Fruit fly (Drosophila melanogaster): Measurements from ENCODE around the gene CG2061.
A peak's percentile ranks its signal among the peaks of the same experiment; 100 is the strongest.

Gene CG2061

DNA sequence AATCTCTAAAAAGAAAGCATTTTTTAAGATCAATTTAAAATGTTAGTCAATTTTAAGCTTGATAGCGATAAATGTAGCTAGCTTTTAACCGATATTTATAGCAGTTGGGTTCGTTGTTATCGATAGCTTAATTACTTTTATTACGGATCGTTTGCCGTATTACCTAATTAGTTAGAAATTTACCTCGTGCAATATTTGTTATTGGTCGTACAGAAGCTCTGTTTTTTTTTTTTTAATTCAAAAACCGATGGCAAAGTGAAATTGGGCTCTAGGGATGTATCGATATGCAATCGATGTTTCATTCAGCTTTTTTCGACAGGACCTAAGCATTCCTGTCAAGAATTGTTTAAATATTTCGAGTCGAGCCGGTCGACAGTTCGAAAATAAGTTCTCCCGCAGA lies at the start of gene CG2061:
Gene CG2061 (plus strand): TSS at position 292 of the 400 bp plus-strand sequence.
- TF ChIP-seq gl (tag; optimal IDR thresholded peaks at IDR 0.05) (no peak), CG17806 (tag; optimal IDR thresholded peaks at IDR 0.05) (no peak), CG15710 (tag; optimal IDR thresholded peaks at IDR 0.05) (no peak), CG13204 (GFP tag; optimal IDR thresholded peaks at IDR 0.05) (no peak), Ets98B (GFP tag; IDR thresholded peaks at IDR 0.05) (no peak)

DNA sequence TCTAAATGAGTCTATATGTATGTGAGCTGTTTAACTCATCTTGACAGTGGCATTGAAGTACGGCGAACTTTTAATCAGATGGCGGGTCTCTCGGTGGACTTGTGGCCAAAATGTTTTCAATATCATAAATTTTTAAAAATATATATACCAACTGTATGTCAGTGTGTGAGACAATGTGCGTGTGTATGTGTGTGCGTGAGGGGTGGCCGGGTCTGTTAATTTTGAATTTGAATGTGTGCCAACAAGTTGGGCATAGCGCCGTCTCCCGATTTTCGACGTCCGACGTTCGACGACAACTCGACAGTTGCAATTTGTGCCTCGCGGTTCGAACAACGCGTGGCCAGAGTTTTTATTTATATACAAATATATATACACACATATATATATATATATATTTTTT lies 47.8 kb upstream of the CG2061 start, which contains the start of gene SmydA-4:
Gene SmydA-4 (plus strand): TSS at position 301 of the 400 bp plus-strand sequence.
- no peak for TF ChIP-seq CG9948 (tag; optimal IDR thresholded peaks at IDR 0.05)
- TF ChIP-seq Snoo (tag; optimal IDR thresholded peaks at IDR 0.05) = no peak
- TF ChIP-seq CG34367 (tag; optimal IDR thresholded peaks at IDR 0.05) = no peak
- peak; percentile 15; the same call in 1 of the 2 replicates for TF ChIP-seq CG32121 (GFP tag; IDR thresholded peaks at IDR 0.05)
- no peak for TF ChIP-seq EcR (GFP tag; optimal IDR thresholded peaks at IDR 0.05)

- TF ChIP-seq Pif1A (GFP tag; optimal IDR thresholded peaks at IDR 0.05) (no peak), CG32121 (GFP tag; IDR thresholded peaks at IDR 0.05) (no peak)
Observed at dm6 chrX:11053456-11053855, 38.8 kb upstream of the CG2061 start, which contains the start of gene CG1552. Gene CG1552, minus strand, starts transcription at chrX:11053556.

- no peak for TF ChIP-seq CG15710 (tag; optimal IDR thresholded peaks at IDR 0.05)
- no peak for TF ChIP-seq Ets98B (GFP tag; IDR thresholded peaks at IDR 0.05)
- TF ChIP-seq fd96Ca (GFP tag; IDR thresholded peaks at IDR 0.05) = no peak
- no peak for TF ChIP-seq CG12605 (GFP tag; IDR thresholded peaks at IDR 0.05)
- TF ChIP-seq CG8159 (tag; optimal IDR thresholded peaks at IDR 0.05) = no peak
- no peak for TF ChIP-seq Pif1A (GFP tag; optimal IDR thresholded peaks at IDR 0.05)
- TF ChIP-seq CG9948 (tag; optimal IDR thresholded peaks at IDR 0.05) = no peak
- TF ChIP-seq CG17806 (tag; optimal IDR thresholded peaks at IDR 0.05) = no peak
- no peak for TF ChIP-seq D1 (tag; optimal IDR thresholded peaks at IDR 0.05)
Observed at dm6 chrX:11059519-11059918, 32.8 kb upstream of the CG2061 start, which contains the start of gene CG1545. Gene CG1545, minus strand, starts transcription at chrX:11059619.

DNA sequence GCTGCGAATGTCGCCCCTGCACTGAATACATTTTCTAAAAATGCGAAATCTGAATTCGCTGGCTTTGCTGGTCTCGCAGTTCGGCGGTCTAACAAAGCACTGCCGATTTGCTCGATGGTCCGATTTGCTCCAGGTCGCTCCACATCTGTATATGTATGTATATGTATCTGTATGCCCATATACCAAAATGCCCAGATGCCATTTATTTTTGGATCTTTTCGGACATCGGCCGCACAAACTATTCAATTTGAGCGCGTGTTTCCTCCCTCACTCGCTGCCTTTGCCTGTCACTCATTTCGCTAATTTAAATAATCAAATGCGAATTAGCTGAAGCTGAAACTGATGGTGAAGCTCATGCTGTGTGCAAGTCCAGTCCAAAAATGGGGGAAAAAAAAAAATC lies 29.2 kb upstream of the CG2061 start, which contains the start of gene CG1537:
Gene CG1537 (minus strand): TSS at position 101 of the 400 bp plus-strand sequence.
- TF ChIP-seq CG32121 (GFP tag; IDR thresholded peaks at IDR 0.05) (no peak), Pif1B (GFP tag; optimal IDR thresholded peaks at IDR 0.05) (no peak), D1 (tag; optimal IDR thresholded peaks at IDR 0.05) (no peak), CG4496 (GFP tag; IDR thresholded peaks at IDR 0.05) (no peak), CG17806 (tag; optimal IDR thresholded peaks at IDR 0.05) (no peak), EcR (GFP tag; optimal IDR thresholded peaks at IDR 0.05) (no peak), CG8159 (tag; optimal IDR thresholded peaks at IDR 0.05) (no peak), rn (GFP tag; IDR thresholded peaks at IDR 0.05) (no peak), gl (tag; optimal IDR thresholded peaks at IDR 0.05) (no peak), Ets98B (GFP tag; IDR thresholded peaks at IDR 0.05) (no peak), CG10348 (GFP tag; IDR thresholded peaks at IDR 0.05) (no peak), CG8301 (tag; optimal IDR thresholded peaks at IDR 0.05) (no peak)

DNA sequence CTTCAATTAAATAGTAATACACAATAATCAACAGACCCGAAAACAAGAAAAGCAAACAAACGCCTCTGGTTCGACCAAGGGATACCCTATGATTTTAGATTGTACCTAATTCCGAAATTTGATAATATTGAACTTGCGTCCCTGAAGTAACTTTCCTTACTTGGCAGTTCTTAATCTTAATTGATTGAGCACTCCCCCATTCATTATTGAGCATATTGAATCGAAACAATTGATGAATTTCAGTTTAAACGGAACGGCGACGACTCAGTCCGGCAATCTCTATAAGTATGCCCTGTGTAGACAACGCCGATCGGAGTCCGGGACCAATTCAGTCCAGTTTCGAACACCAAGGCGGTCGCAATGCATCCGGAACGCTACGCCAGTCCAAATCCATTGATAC lies 26.0 kb upstream of the CG2061 start, which contains the start of gene CG15203:
Gene CG15203 (plus strand): TSS at position 301 of the 400 bp plus-strand sequence.
- TF ChIP-seq CG12605 (GFP tag; IDR thresholded peaks at IDR 0.05) (no peak), CG9948 (tag; optimal IDR thresholded peaks at IDR 0.05) (no peak), CG8301 (tag; optimal IDR thresholded peaks at IDR 0.05) (no peak), CG15710 (tag; optimal IDR thresholded peaks at IDR 0.05) (no peak), fd96Ca (GFP tag; IDR thresholded peaks at IDR 0.05) (no peak), rn (GFP tag; IDR thresholded peaks at IDR 0.05) (no peak)

dm6 chrX:11081242-11081641 lies 11.1 kb upstream of the CG2061 start:
- TF ChIP-seq CG4496 (GFP tag; IDR thresholded peaks at IDR 0.05) (peak; percentile 66), Snoo (tag; optimal IDR thresholded peaks at IDR 0.05) (no peak), CG13204 (GFP tag; optimal IDR thresholded peaks at IDR 0.05) (no peak), D1 (tag; optimal IDR thresholded peaks at IDR 0.05) (no peak), EcR (GFP tag; optimal IDR thresholded peaks at IDR 0.05) (no peak), CG17806 (tag; optimal IDR thresholded peaks at IDR 0.05) (no peak), gl (tag; optimal IDR thresholded peaks at IDR 0.05) (no peak), CG14655 (GFP tag; optimal IDR thresholded peaks at IDR 0.05) (peak; percentile 64), rn (GFP tag; IDR thresholded peaks at IDR 0.05) (no peak), CG32121 (GFP tag; IDR thresholded peaks at IDR 0.05) (0 out of 2 replicates have a peak, but pooled peaks have one; percentile 43), CG8159 (tag; optimal IDR thresholded peaks at IDR 0.05) (peak; percentile 56), CG8301 (tag; optimal IDR thresholded peaks at IDR 0.05) (peak; percentile 56), Pif1A (GFP tag; optimal IDR thresholded peaks at IDR 0.05) (no peak), CG10348 (GFP tag; IDR thresholded peaks at IDR 0.05) (no peak), CG15710 (tag; optimal IDR thresholded peaks at IDR 0.05) (peak; percentile 58), CG34367 (tag; optimal IDR thresholded peaks at IDR 0.05) (peak; percentile 22), Pif1B (GFP tag; optimal IDR thresholded peaks at IDR 0.05) (no peak), Ets98B (GFP tag; IDR thresholded peaks at IDR 0.05) (peak; percentile 35; the same call in 1 of the 2 replicates), CG12605 (GFP tag; IDR thresholded peaks at IDR 0.05) (0 out of 2 replicates have a peak, but pooled peaks have one; percentile 23), CG9948 (tag; optimal IDR thresholded peaks at IDR 0.05) (peak; percentile 52), fd96Ca (GFP tag; IDR thresholded peaks at IDR 0.05) (0 out of 3 replicates have a peak, but pooled peaks have one; percentile 42)
